Fruit fly (Drosophila melanogaster): Measurements from ENCODE around the gene CG45691.

- TF ChIP-seq usp (GFP tag; optimal IDR thresholded peaks at IDR 0.05) (no peak), CG8478 (optimal IDR thresholded peaks at IDR 0.05) (no peak), pan (optimal IDR thresholded peaks at IDR 0.05) (no peak), Dll (optimal IDR thresholded peaks at IDR 0.05) (no peak), EcR (GFP tag; optimal IDR thresholded peaks at IDR 0.05) (no peak), psq (optimal IDR thresholded peaks at IDR 0.05) (no peak)
Measured at dm6 chr2L:17311720-17312119, 8.8 kb downstream of the CG45691 start, which contains the start of gene CG34170.

Data from whole organism.